Worm (Caenorhabditis elegans): ENCODE measurements around the gene F47B7.2.

ce11 chrX:3807166-3807565, 34.6 kb downstream of the F47B7.2 start, which contains the start of gene F35A5.1:
- no peak for TF ChIP-seq unc-62 (GFP tag; optimal IDR thresholded peaks at IDR 0.05)
- TF ChIP-seq snpc-4 (tag; optimal IDR thresholded peaks at IDR 0.05) = no peak
- no peak for TF ChIP-seq nhr-28 (tag; optimal IDR thresholded peaks at IDR 0.05)
- TF ChIP-seq ceh-83 (GFP tag; optimal IDR thresholded peaks at IDR 0.05) = no peak
- no peak for TF ChIP-seq elt-3 (tag; optimal IDR thresholded peaks at IDR 0.05)
